Worm (Caenorhabditis elegans) whole organism, late embryonic: ENCODE data around the gene W03B1.9.

Experiments
- ceh-19 ChIP-seq: fragments of 200-800 bp; sonication (Bioruptor generic); optimal IDR thresholded peaks from 2 replicates; lab custom pipeline; 2018; ENCODE audit warnings: mild to moderate bottlenecking, missing genetic modification characterization, missing compliant biosample characterization
- ceh-31 ChIP-seq: sonication (generic microtip); optimal IDR thresholded peaks from 2 replicates; lab custom pipeline; 2016; ENCODE audit warnings: missing genetic modification characterization, missing compliant biosample characterization
- ceh-34 ChIP-seq: sonication (generic microtip); optimal IDR thresholded peaks from 2 replicates; lab custom pipeline; 2016; ENCODE audit warnings: mild to moderate bottlenecking, missing genetic modification characterization, missing compliant biosample characterization
- fkh-10 ChIP-seq: fragments of 150-350 bp; optimal IDR thresholded peaks from 2 replicates; lab custom pipeline; 2014; ENCODE audit warnings: missing biosample characterization, missing genetic modification reagents, missing genetic modification characterization
- lim-6 ChIP-seq: sonication (generic microtip); optimal IDR thresholded peaks from 2 replicates; lab custom pipeline; 2016; ENCODE audit warnings: missing genetic modification characterization, missing compliant biosample characterization
- nhr-232 ChIP-seq: sonication (generic microtip); optimal IDR thresholded peaks from 2 replicates; lab custom pipeline; 2016; ENCODE audit warnings: missing genetic modification characterization, missing compliant biosample characterization
- npax-4 ChIP-seq: sonication (generic microtip); optimal IDR thresholded peaks from 2 replicates; lab custom pipeline; 2016; ENCODE audit warnings: missing genetic modification characterization, missing compliant biosample characterization
- pat-9 ChIP-seq: fragments of 200-800 bp; sonication (Bioruptor generic); optimal IDR thresholded peaks from 2 replicates; lab custom pipeline; 2018; ENCODE audit warnings: mild to moderate bottlenecking, missing genetic modification characterization, moderate library complexity, missing compliant biosample characterization
- pha-4 ChIP-seq: fragments of 150-350 bp; optimal IDR thresholded peaks from 2 replicates; lab custom pipeline; 2018; ENCODE audit warnings: missing biosample characterization, missing genetic modification reagents, missing genetic modification characterization
- tbx-2 ChIP-seq: sonication (generic microtip); optimal IDR thresholded peaks from 2 replicates; lab custom pipeline; 2016; ENCODE audit warnings: missing genetic modification characterization, missing compliant biosample characterization
- unc-86 ChIP-seq: sonication (generic microtip); optimal IDR thresholded peaks from 2 replicates; lab custom pipeline; 2016; ENCODE audit warnings: missing genetic modification characterization, missing compliant biosample characterization

ce11 chrIV:4405126-4405525 is 48.3 kb upstream of the W03B1.9 start, which contains the start of gene Y24D9A.7:
- TF ChIP-seq unc-86 (tag; lab: Kevin White, UChicago) (no peak), pha-4 (tag; lab: Kevin White, UChicago) (no peak), npax-4 (tag; lab: Kevin White, UChicago) (no peak), pat-9 (tag; lab: Kevin White, UChicago) (no peak), ceh-34 (no peak), nhr-232 (tag; lab: Kevin White, UChicago) (no peak), tbx-2 (no peak), ceh-19 (no peak), lim-6 (no peak), ceh-31 (tag; lab: Kevin White, UChicago) (no peak), fkh-10 (GFP tag; lab: Kevin White, UChicago) (no peak)
